Fruit fly (Drosophila melanogaster) whole organism: ENCODE results near the gene CG46339.

ENCODE experiments used
- Dll ChIP-seq: fragments of >200 bp; optimal IDR thresholded peaks from 2 replicates; lab custom pipeline; 2017
- pan ChIP-seq: fragments of >200 bp; optimal IDR thresholded peaks from 2 replicates; lab custom pipeline; 2017
- usp ChIP-seq: fragments of >200 bp; optimal IDR thresholded peaks from 2 replicates; lab custom pipeline; 2017; ENCODE audit warnings: missing biosample characterization, missing genetic modification characterization, mixed read lengths

- TF ChIP-seq Dll (lab: Kevin White, UChicago) (no peak), pan (lab: Kevin White, UChicago) (no peak), usp (no peak)
Observed at dm6 chr3R:26883015-26883292, 32.6 kb upstream of the CG46339 start.
